Fruit fly (Drosophila melanogaster) whole organism, embryonic: ENCODE measurements around the gene yellow-e3.

Experiments used
- Abd-B ChIP-seq: fragments of 200-800 bp; sonication (Bioruptor generic); optimal IDR thresholded peaks from 2 replicates; lab custom pipeline; 2018; ENCODE audit warnings: missing biosample characterization, mild to moderate bottlenecking, missing genetic modification characterization, moderate library complexity
- BtbVII ChIP-seq: fragments of 200-800 bp; sonication (Bioruptor generic); optimal IDR thresholded peaks from 3 replicates; lab custom pipeline; 2017; ENCODE audit warnings: missing biosample characterization, mild to moderate bottlenecking, missing genetic modification characterization
- CG10431 ChIP-seq: fragments of 200-800 bp; sonication (Bioruptor generic); optimal IDR thresholded peaks from 3 replicates; lab custom pipeline; 2018; ENCODE audit warnings: missing biosample characterization, mild to moderate bottlenecking, missing genetic modification characterization
- CG11247 ChIP-seq: fragments of 200-800 bp; sonication (Bioruptor generic); IDR thresholded peaks from 2 replicates; pipeline ENCODE4 v1.3.6; 2022; ENCODE audit warnings: missing biosample characterization, missing genetic modification characterization
- CG12299 ChIP-seq: fragments of 200-800 bp; sonication (Bioruptor generic); optimal IDR thresholded peaks from 2 replicates; lab custom pipeline; 2018; ENCODE audit warnings: missing biosample characterization, mild to moderate bottlenecking, missing genetic modification characterization
- CG1233 ChIP-seq: fragments of 200-800 bp; sonication (Bioruptor generic); optimal IDR thresholded peaks from 4 replicates; lab custom pipeline; 2018; ENCODE audit warnings: missing biosample characterization, mild to moderate bottlenecking, missing genetic modification characterization
- CG12391 ChIP-seq: fragments of 200-800 bp; sonication (Bioruptor generic); optimal IDR thresholded peaks from 3 replicates; lab custom pipeline; 2018; ENCODE audit warnings: missing biosample characterization, mild to moderate bottlenecking, missing genetic modification characterization, moderate library complexity
- CG14710 ChIP-seq: fragments of 200-800 bp; sonication (Bioruptor generic); optimal IDR thresholded peaks from 3 replicates; lab custom pipeline; 2019; ENCODE audit warnings: missing biosample characterization, mild to moderate bottlenecking, missing genetic modification characterization, moderate library complexity
- CG14860 ChIP-seq: fragments of 200-800 bp; sonication (Bioruptor generic); IDR thresholded peaks from 3 replicates; pipeline ENCODE4 v1.3.6; 2022; ENCODE audit warnings: missing biosample characterization, missing genetic modification characterization; ENCODE audit not compliant: partially characterized antibody
- CG15514 ChIP-seq: fragments of 200-800 bp; sonication (Bioruptor generic); optimal IDR thresholded peaks from 3 replicates; lab custom pipeline; 2017; ENCODE audit warnings: missing biosample characterization, missing genetic modification characterization, mild to moderate bottlenecking, moderate library complexity, missing genetic modification reagents
- CG15601 ChIP-seq: fragments of 200-800 bp; sonication (Bioruptor generic); optimal IDR thresholded peaks from 3 replicates; lab custom pipeline; 2019; ENCODE audit warnings: missing biosample characterization, mild to moderate bottlenecking, missing genetic modification characterization, moderate library complexity
- CG16863 ChIP-seq: fragments of 200-800 bp; sonication (Bioruptor generic); optimal IDR thresholded peaks from 3 replicates; lab custom pipeline; 2016; ENCODE audit warnings: missing biosample characterization, missing genetic modification characterization
- CG17361 ChIP-seq: fragments of 200-800 bp; sonication (Bioruptor generic); IDR thresholded peaks from 3 replicates; pipeline ENCODE4 v1.3.6; 2022; ENCODE audit warnings: missing biosample characterization, missing genetic modification characterization
- CG18619 ChIP-seq: fragments of 200-800 bp; sonication (Bioruptor generic); optimal IDR thresholded peaks from 3 replicates; lab custom pipeline; 2017; ENCODE audit warnings: missing biosample characterization, mild to moderate bottlenecking, missing genetic modification characterization
- CG4282 ChIP-seq: fragments of 200-800 bp; sonication (Bioruptor generic); optimal IDR thresholded peaks from 2 replicates; lab custom pipeline; 2016; ENCODE audit warnings: missing biosample characterization, missing genetic modification characterization
- CG43689 ChIP-seq: fragments of 200-800 bp; sonication (Bioruptor generic); IDR thresholded peaks from 2 replicates; pipeline ENCODE4 v1.3.6; 2022; ENCODE audit warnings: missing biosample characterization, missing genetic modification characterization
- CG7357 ChIP-seq: fragments of 200-800 bp; sonication (Bioruptor generic); IDR thresholded peaks from 3 replicates; pipeline ENCODE4 v1.3.6; 2022; ENCODE audit warnings: missing biosample characterization, missing genetic modification characterization
- CG9215 ChIP-seq: fragments of 200-800 bp; sonication (Bioruptor generic); IDR thresholded peaks from 2 replicates; pipeline ENCODE4 v1.3.6; 2022; ENCODE audit warnings: missing biosample characterization, missing genetic modification characterization
- CG9727 ChIP-seq: fragments of 200-800 bp; sonication (Bioruptor generic); optimal IDR thresholded peaks from 3 replicates; lab custom pipeline; 2017; ENCODE audit warnings: missing biosample characterization, mild to moderate bottlenecking, missing genetic modification characterization
- CG9797 ChIP-seq: fragments of 200-800 bp; sonication (Bioruptor generic); optimal IDR thresholded peaks from 3 replicates; lab custom pipeline; 2018; ENCODE audit warnings: missing biosample characterization, mild to moderate bottlenecking, missing genetic modification characterization
- Doc2 ChIP-seq: fragments of 200-800 bp; sonication (Bioruptor generic); IDR thresholded peaks from 2 replicates; pipeline ENCODE4 v1.3.6; 2022; ENCODE audit warnings: missing biosample characterization, missing genetic modification characterization
- Drgx ChIP-seq: fragments of 200-800 bp; sonication (Bioruptor generic); IDR thresholded peaks from 2 replicates; pipeline ENCODE4 v1.3.6; 2022; ENCODE audit warnings: missing biosample characterization, missing genetic modification characterization
- HmgD ChIP-seq: fragments of 200-800 bp; sonication (Bioruptor generic); optimal IDR thresholded peaks from 3 replicates; lab custom pipeline; 2016; ENCODE audit warnings: missing biosample characterization, missing genetic modification characterization
- Hmr ChIP-seq: fragments of 200-800 bp; sonication (Bioruptor generic); optimal IDR thresholded peaks from 3 replicates; lab custom pipeline; 2017; ENCODE audit warnings: mild to moderate bottlenecking, missing biosample characterization, missing genetic modification reagents, missing genetic modification characterization
- Hr39 ChIP-seq: fragments of >200 bp; optimal IDR thresholded peaks from 2 replicates; lab custom pipeline; 2017
- Meics ChIP-seq: fragments of 200-800 bp; sonication (Bioruptor generic); optimal IDR thresholded peaks from 2 replicates; lab custom pipeline; 2017; ENCODE audit warnings: missing biosample characterization, mild to moderate bottlenecking, missing genetic modification characterization
- Nf-YA ChIP-seq: fragments of 200-800 bp; sonication (Bioruptor generic); IDR thresholded peaks from 2 replicates; pipeline ENCODE4 v1.3.6; 2022; ENCODE audit warnings: missing biosample characterization, missing genetic modification characterization
- Oaz ChIP-seq: fragments of 200-800 bp; sonication (Bioruptor generic); IDR thresholded peaks from 2 replicates; pipeline ENCODE4 v1.3.6; 2022; ENCODE audit warnings: missing biosample characterization, missing genetic modification characterization
- Oli ChIP-seq: fragments of 200-800 bp; sonication (Bioruptor generic); optimal IDR thresholded peaks from 2 replicates; lab custom pipeline; 2018; ENCODE audit warnings: missing biosample characterization, mild to moderate bottlenecking, missing genetic modification characterization, moderate library complexity
- Pdp1 ChIP-seq, 2 experiments: fragments of 200-800 bp; sonication (Bioruptor generic); optimal IDR thresholded peaks; 3 replicates each; lab custom pipeline; 2016; ENCODE audit warnings: missing biosample characterization in 2 of 2, missing genetic modification characterization in 2 of 2, mild to moderate bottlenecking in 1 of 2, moderate library complexity in 1 of 2
- Six4 ChIP-seq: fragments of 200-800 bp; sonication (Bioruptor generic); optimal IDR thresholded peaks from 2 replicates; lab custom pipeline; 2016; ENCODE audit warnings: missing biosample characterization, missing genetic modification characterization
- Xbp1 ChIP-seq: fragments of 200-800 bp; sonication (Bioruptor generic); optimal IDR thresholded peaks from 3 replicates; lab custom pipeline; 2016; ENCODE audit warnings: missing biosample characterization, mild to moderate bottlenecking, missing genetic modification characterization
- ac ChIP-seq: fragments of 200-800 bp; sonication (Bioruptor generic); optimal IDR thresholded peaks from 3 replicates; lab custom pipeline; 2017; ENCODE audit warnings: missing biosample characterization, mild to moderate bottlenecking, missing genetic modification characterization
- bab2 ChIP-seq: fragments of 200-800 bp; sonication (Bioruptor generic); optimal IDR thresholded peaks from 2 replicates; lab custom pipeline; 2016; ENCODE audit warnings: missing biosample characterization, missing genetic modification characterization
- bcd ChIP-seq: fragments of 200-800 bp; sonication (Bioruptor generic); optimal IDR thresholded peaks from 2 replicates; lab custom pipeline; 2017; ENCODE audit warnings: missing biosample characterization, mild to moderate bottlenecking, missing genetic modification characterization
- bigmax ChIP-seq: fragments of 200-800 bp; sonication (Bioruptor generic); optimal IDR thresholded peaks from 2 replicates; lab custom pipeline; 2018; ENCODE audit warnings: missing biosample characterization, mild to moderate bottlenecking, missing genetic modification characterization
- dati ChIP-seq: fragments of 200-800 bp; sonication (Bioruptor generic); IDR thresholded peaks from 2 replicates; pipeline ENCODE4 v1.3.6; 2022; ENCODE audit warnings: missing biosample characterization, missing genetic modification characterization
- fru ChIP-seq: fragments of >200 bp; optimal IDR thresholded peaks from 2 replicates; lab custom pipeline; 2017
- gcm ChIP-seq: fragments of 200-800 bp; sonication (Bioruptor generic); optimal IDR thresholded peaks from 2 replicates; lab custom pipeline; 2019; ENCODE audit warnings: missing biosample characterization, mild to moderate bottlenecking, missing genetic modification characterization, moderate library complexity
- grn ChIP-seq: fragments of 200-800 bp; sonication (Bioruptor generic); optimal IDR thresholded peaks from 3 replicates; lab custom pipeline; 2017; ENCODE audit warnings: missing biosample characterization, missing genetic modification characterization
- insv ChIP-seq, 2 experiments: fragments of 200-800 bp; sonication (Bioruptor generic); optimal IDR thresholded peaks; 3 replicates each; lab custom pipeline; 2016 to 2018; ENCODE audit warnings: missing biosample characterization in 2 of 2, missing genetic modification characterization in 2 of 2
- jing ChIP-seq: fragments of 200-800 bp; sonication (Bioruptor generic); optimal IDR thresholded peaks from 2 replicates; lab custom pipeline; 2018; ENCODE audit warnings: missing biosample characterization, mild to moderate bottlenecking, missing genetic modification characterization
- nerfin-2 ChIP-seq: fragments of 200-800 bp; sonication (Bioruptor generic); IDR thresholded peaks from 2 replicates; pipeline ENCODE4 v1.3.6; 2022; ENCODE audit warnings: missing biosample characterization, missing genetic modification characterization; ENCODE audit not compliant: partially characterized antibody
- nmo ChIP-seq: fragments of 200-800 bp; sonication (Bioruptor generic); optimal IDR thresholded peaks from 2 replicates; lab custom pipeline; 2018; ENCODE audit warnings: missing biosample characterization, mild to moderate bottlenecking, missing genetic modification characterization, moderate library complexity
- prd ChIP-seq, 3 experiments: fragments of >200 bp in 2 of 3; fragments of 200-800 bp in 1 of 3; sonication (Bioruptor generic) in 1 of 3; optimal IDR thresholded peaks in 2 of 3; IDR thresholded peaks in 1 of 3; 2 replicates in 2 of 3; 3 replicates in 1 of 3; pipeline versions ENCODE4 v1.3.6 to Lab custom; 2017 to 2022; ENCODE audit warnings: missing biosample characterization in 1 of 3, missing genetic modification characterization in 1 of 3
- repo ChIP-seq: fragments of 200-800 bp; sonication (Bioruptor generic); optimal IDR thresholded peaks from 2 replicates; lab custom pipeline; 2016; ENCODE audit warnings: missing biosample characterization, missing genetic modification characterization
- stc ChIP-seq: fragments of 200-800 bp; sonication (Bioruptor generic); IDR thresholded peaks from 2 replicates; pipeline ENCODE4 v1.3.6; 2022; ENCODE audit warnings: missing biosample characterization, missing genetic modification characterization
- tgo ChIP-seq: fragments of 200-800 bp; sonication (Bioruptor generic); IDR thresholded peaks from 3 replicates; pipeline ENCODE4 v1.3.6; 2022; ENCODE audit warnings: missing biosample characterization, missing genetic modification characterization
- unc-4 ChIP-seq: fragments of 200-800 bp; sonication (Bioruptor generic); IDR thresholded peaks from 2 replicates; pipeline ENCODE4 v1.3.6; 2022; ENCODE audit warnings: missing biosample characterization, missing genetic modification characterization; ENCODE audit not compliant: partially characterized antibody
- unpg ChIP-seq: fragments of 200-800 bp; sonication (Bioruptor generic); optimal IDR thresholded peaks from 3 replicates; lab custom pipeline; 2018; ENCODE audit warnings: missing biosample characterization, mild to moderate bottlenecking, missing genetic modification characterization, moderate library complexity
- zen2 ChIP-seq: fragments of 200-800 bp; sonication (Bioruptor generic); IDR thresholded peaks from 3 replicates; pipeline ENCODE4 v1.3.6; 2022; ENCODE audit warnings: missing biosample characterization, missing genetic modification characterization; ENCODE audit not compliant: partially characterized antibody

Gene yellow-e3

dm6 chr3R:13448354-13448753, 43.7 kb upstream of the yellow-e3 start (continued):
- TF ChIP-seq CG15514 (GFP tag; lab: Kevin White, UChicago) (no peak), unc-4 (GFP tag; lab: Robert Waterston, UW) (no peak), Doc2 (GFP tag; lab: Robert Waterston, UW) (no peak), CG15601 (tag; lab: Kevin White, UChicago) (peak; percentile 51), Six4 (GFP tag; lab: Kevin White, UChicago) (peak; percentile 4), grn (GFP tag; lab: Kevin White, UChicago) (no peak), dati (GFP tag; lab: Robert Waterston, UW) (no peak), Pdp1 (GFP tag; optimal IDR thresholded peaks at IDR 0.05; lab: Kevin White, UChicago) (no peak), nmo (GFP tag; lab: Kevin White, UChicago) (peak; percentile 70), fru (no peak), CG14710 (tag; lab: Kevin White, UChicago) (peak; percentile 62), repo (GFP tag; lab: Kevin White, UChicago) (no peak), CG43689 (GFP tag; lab: Robert Waterston, UW) (no peak), unpg (GFP tag; lab: Kevin White, UChicago) (peak; percentile 53), Oaz (GFP tag; lab: Robert Waterston, UW) (no peak), prd (optimal IDR thresholded peaks at IDR 0.05; lab: Kevin White, UChicago) (no peak), prd (GFP tag; IDR thresholded peaks at IDR 0.05; lab: Robert Waterston, UW) (peak; percentile 43; the same call in 1 of the 3 replicates), CG9727 (GFP tag; lab: Kevin White, UChicago) (no peak), CG4282 (GFP tag; lab: Kevin White, UChicago) (no peak), CG17361 (peak; percentile 58), Hr39 (lab: Kevin White, UChicago) (no peak), tgo (0 out of 3 replicates have a peak, but pooled peaks have one; percentile 14), Drgx (GFP tag; lab: Robert Waterston, UW) (no peak), CG12299 (tag; lab: Kevin White, UChicago) (no peak), CG12391 (tag; lab: Kevin White, UChicago) (peak; percentile 52), BtbVII (GFP tag; lab: Kevin White, UChicago) (no peak), CG16863 (GFP tag; lab: Kevin White, UChicago) (peak; percentile 38), bab2 (GFP tag; lab: Kevin White, UChicago) (peak; percentile 15), CG18619 (GFP tag; lab: Kevin White, UChicago) (no peak), CG1233 (GFP tag; lab: Kevin White, UChicago) (no peak), CG14860 (GFP tag; lab: Robert Waterston, UW) (no peak), nerfin-2 (GFP tag; lab: Robert Waterston, UW) (no peak), stc (GFP tag; lab: Robert Waterston, UW) (no peak), zen2 (GFP tag; lab: Robert Waterston, UW) (no peak), insv (GFP tag; optimal IDR thresholded peaks at IDR 0.05; lab: Kevin White, UChicago) (no peak), Nf-YA (GFP tag; lab: Robert Waterston, UW) (no peak), bcd (peak; percentile 15)

dm6 chr3R:13446489-13446888, 41.8 kb upstream of the yellow-e3 start:
- TF ChIP-seq Hmr (GFP tag; lab: Kevin White, UChicago) (no peak), CG10431 (GFP tag; lab: Kevin White, UChicago) (no peak), Meics (GFP tag; lab: Kevin White, UChicago) (peak; percentile 59), CG9215 (GFP tag; lab: Robert Waterston, UW) (0 out of 2 replicates have a peak, but pooled peaks have one; percentile 15), CG11247 (GFP tag; lab: Robert Waterston, UW) (no peak), CG7357 (GFP tag; lab: Robert Waterston, UW) (peak; percentile 60; the same call in 1 of the 3 replicates), ac (no peak), Abd-B (GFP tag; lab: Kevin White, UChicago) (peak; percentile 46), Xbp1 (GFP tag; lab: Kevin White, UChicago) (peak; percentile 22), CG14710 (tag; lab: Kevin White, UChicago) (peak; percentile 42), bcd (peak; percentile 49), gcm (GFP tag; lab: Kevin White, UChicago) (no peak), HmgD (GFP tag; lab: Kevin White, UChicago) (no peak), bigmax (no peak), jing (GFP tag; lab: Kevin White, UChicago) (no peak), CG9797 (GFP tag; lab: Kevin White, UChicago) (no peak), Oli (peak; percentile 50)
